Fruit fly (Drosophila melanogaster): ENCODE results near the gene Ube4A.

Gene Ube4A

dm6 chr2L:6647103-6647711 lies 11.1 kb upstream of the Ube4A start (continued):
- TF ChIP-seq CG5180 (GFP tag; optimal IDR thresholded peaks at IDR 0.05) (peak; percentile 92), gcm2 (GFP tag; optimal IDR thresholded peaks at IDR 0.05) (peak; percentile 97), CG4282 (GFP tag; optimal IDR thresholded peaks at IDR 0.05) (peak; percentile 98), Ptx1 (GFP tag; IDR thresholded peaks at IDR 0.05) (peak; percentile 98), BtbVII (GFP tag; optimal IDR thresholded peaks at IDR 0.05) (peak; percentile 98), Six4 (GFP tag; optimal IDR thresholded peaks at IDR 0.05) (peak; percentile 99), Dll (GFP tag; IDR thresholded peaks at IDR 0.05; ENCODE audit: partially characterized antibody) (peak; percentile 37; the same call in 1 of the 4 replicates), her (GFP tag; optimal IDR thresholded peaks at IDR 0.05) (peak; percentile 97), bowl (GFP tag; IDR thresholded peaks at IDR 0.05) (peak; percentile 95), CG12744 (GFP tag; optimal IDR thresholded peaks at IDR 0.05) (peak; percentile 97), Adf1 (GFP tag; IDR thresholded peaks at IDR 0.05) (peak; percentile 82), slp2 (GFP tag; optimal IDR thresholded peaks at IDR 0.05) (peak; percentile 98), CG11695 (GFP tag; IDR thresholded peaks at IDR 0.05) (peak; percentile 98), run (tag; optimal IDR thresholded peaks at IDR 0.05) (peak; percentile 98), CG4424 (GFP tag; optimal IDR thresholded peaks at IDR 0.05) (peak; percentile 99), Dp (GFP tag; optimal IDR thresholded peaks at IDR 0.05) (peak; percentile 35), bigmax (GFP tag; optimal IDR thresholded peaks at IDR 0.05) (peak; percentile 70), CTCF (GFP tag; optimal IDR thresholded peaks at IDR 0.05) (peak; percentile 78), ftz-f1 (GFP tag; optimal IDR thresholded peaks at IDR 0.05) (peak; percentile 73), CG42726 (GFP tag; IDR thresholded peaks at IDR 0.05; ENCODE audit: partially characterized antibody) (no peak), nmo (GFP tag; optimal IDR thresholded peaks at IDR 0.05) (peak; percentile 98), Mrtf (GFP tag; IDR thresholded peaks at IDR 0.05) (peak; percentile 94), vnd (GFP tag; IDR thresholded peaks at IDR 0.05; ENCODE audit: partially characterized antibody) (0 out of 3 replicates have a peak, but pooled peaks have one; percentile 36), hb (GFP tag; IDR thresholded peaks at IDR 0.05; ENCODE audit: partially characterized antibody) (peak; percentile 68; the same call in 2 of the 3 replicates), gfzf (GFP tag; optimal IDR thresholded peaks at IDR 0.05) (peak; percentile 23), ash1 (GFP tag; optimal IDR thresholded peaks at IDR 0.05) (peak; percentile 79), Antp (GFP tag; optimal IDR thresholded peaks at IDR 0.05) (peak; percentile 98), CG3407 (GFP tag; optimal IDR thresholded peaks at IDR 0.05) (peak; percentile 97), dysf (GFP tag; IDR thresholded peaks at IDR 0.05) (peak; percentile 98), NC2α (GFP tag; optimal IDR thresholded peaks at IDR 0.05) (peak; percentile 98), gsb-n (tag; optimal IDR thresholded peaks at IDR 0.05) (peak; percentile 99), Dbx (GFP tag; IDR thresholded peaks at IDR 0.05) (peak; percentile 95), caup (GFP tag; optimal IDR thresholded peaks at IDR 0.05; ENCODE audit: severe bottlenecking) (peak; percentile 97), CG11696 (GFP tag; IDR thresholded peaks at IDR 0.05) (peak; percentile 93), gt (GFP tag; IDR thresholded peaks at IDR 0.05) (peak; percentile 86), Sox102F (GFP tag; optimal IDR thresholded peaks at IDR 0.05) (peak; percentile 99), CG2875 (GFP tag; optimal IDR thresholded peaks at IDR 0.05) (peak; percentile 99), CG1602 (GFP tag; optimal IDR thresholded peaks at IDR 0.05) (peak; percentile 98), Nf-YC (tag; optimal IDR thresholded peaks at IDR 0.05) (peak; percentile 91), CG10431 (GFP tag; optimal IDR thresholded peaks at IDR 0.05) (peak; percentile 94), YL-1 (GFP tag; optimal IDR thresholded peaks at IDR 0.05) (peak; percentile 96), CG10979 (tag; optimal IDR thresholded peaks at IDR 0.05) (peak; percentile 99), pros (GFP tag; optimal IDR thresholded peaks at IDR 0.05) (peak; percentile 89), CG7556 (GFP tag; optimal IDR thresholded peaks at IDR 0.05) (peak; percentile 98), Dip3 (GFP tag; optimal IDR thresholded peaks at IDR 0.05) (peak; percentile 96), exex (tag; optimal IDR thresholded peaks at IDR 0.05) (peak; percentile 89), Sry-δ (GFP tag; optimal IDR thresholded peaks at IDR 0.05) (peak; percentile 70), danr (GFP tag; IDR thresholded peaks at IDR 0.05) (peak; percentile 95), Gsc (GFP tag; IDR thresholded peaks at IDR 0.05) (peak; percentile 86), Deaf1 (tag; optimal IDR thresholded peaks at IDR 0.05) (peak; percentile 85)
